Fruit fly (Drosophila melanogaster) whole organism, wandering third instar larva: ENCODE data around the gene CG43610.

Experiments
- ey ChIP-seq: fragments of 200-800 bp; sonication (Bioruptor generic); optimal IDR thresholded peaks from 2 replicates; lab custom pipeline; 2016; ENCODE audit warnings: missing biosample characterization, missing genetic modification characterization
- psq ChIP-seq: fragments of 200-800 bp; sonication (Bioruptor generic); optimal IDR thresholded peaks from 3 replicates; lab custom pipeline; 2017; ENCODE audit warnings: missing biosample characterization, mild to moderate bottlenecking, missing genetic modification characterization, moderate library complexity

DNA sequence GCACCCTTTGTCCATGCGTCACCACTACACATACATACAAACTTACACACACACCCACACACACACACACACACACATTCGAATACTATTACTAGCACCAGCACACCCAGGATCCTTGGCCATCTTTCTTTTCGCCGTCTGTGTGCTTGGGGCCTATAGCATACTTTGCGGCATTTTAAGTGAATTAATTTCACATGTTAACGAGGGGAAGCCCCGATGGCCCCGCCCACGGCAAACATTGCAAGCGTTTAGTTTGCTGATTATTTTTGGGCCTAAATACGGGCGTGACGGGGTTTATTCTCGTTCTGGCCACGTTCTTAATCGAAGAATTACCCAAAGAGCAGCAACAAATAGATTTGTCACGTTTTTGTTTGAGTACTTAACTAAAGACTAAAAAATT, 15.6 kb upstream of the CG43610 start:
- no peak for TF ChIP-seq ey (GFP tag; lab: Kevin White, UChicago)
- TF ChIP-seq psq = no peak
